Fruit fly (Drosophila melanogaster): ENCODE data around the gene cact.

cact gene

DNA sequence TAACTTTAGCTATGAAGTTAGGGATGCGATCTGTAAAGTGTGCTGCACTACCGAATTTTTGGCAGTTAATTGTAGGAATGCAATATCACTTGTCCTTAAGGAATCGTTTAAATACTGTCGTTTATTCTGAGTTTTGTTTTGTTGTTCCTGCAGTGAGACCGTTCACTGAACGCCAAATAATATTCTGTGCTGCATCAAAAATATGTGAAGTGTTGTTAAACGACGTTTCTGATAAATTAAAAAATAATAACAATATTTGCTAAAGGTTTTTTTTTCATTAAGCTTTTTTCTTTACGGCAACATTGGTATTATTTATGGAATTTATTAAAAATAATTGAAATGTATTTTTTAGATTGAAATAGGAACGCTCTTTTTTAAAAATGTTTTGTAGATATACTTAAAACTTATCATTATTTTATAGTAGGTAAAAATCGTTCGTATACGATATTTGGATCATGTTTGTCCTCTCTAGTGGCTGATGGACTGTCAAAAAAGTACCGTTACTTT lies 23.2 kb downstream of the cact start, which contains the start of gene GMF (continued):
- TF ChIP-seq Meics (GFP tag; optimal IDR thresholded peaks at IDR 0.05): peak; percentile 39
- peak; percentile 6 for TF ChIP-seq CG3281 (GFP tag; optimal IDR thresholded peaks at IDR 0.05)
- TF ChIP-seq crol (GFP tag; IDR thresholded peaks at IDR 0.05): no peak
- TF ChIP-seq slp2 (GFP tag; optimal IDR thresholded peaks at IDR 0.05): no peak
- no peak for TF ChIP-seq inv (GFP tag; IDR thresholded peaks at IDR 0.05; ENCODE audit: partially characterized antibody)
- no peak for TF ChIP-seq CG2199 (GFP tag; IDR thresholded peaks at IDR 0.05)
- peak; percentile 23 for TF ChIP-seq zfh2 (GFP tag; optimal IDR thresholded peaks at IDR 0.05)
- TF ChIP-seq CG5180 (GFP tag; optimal IDR thresholded peaks at IDR 0.05): no peak
- TF ChIP-seq CG13624 (GFP tag; optimal IDR thresholded peaks at IDR 0.05): no peak
- TF ChIP-seq CG9797 (GFP tag; optimal IDR thresholded peaks at IDR 0.05): peak; percentile 60
- TF ChIP-seq CG6654 (GFP tag; optimal IDR thresholded peaks at IDR 0.05): no peak
- no peak for TF ChIP-seq pb (GFP tag; optimal IDR thresholded peaks at IDR 0.05)
- no peak for TF ChIP-seq stc (GFP tag; IDR thresholded peaks at IDR 0.05)
- TF ChIP-seq PHDP (tag; optimal IDR thresholded peaks at IDR 0.05): peak; percentile 6
- no peak for TF ChIP-seq dan (GFP tag; IDR thresholded peaks at IDR 0.05)
- no peak for TF ChIP-seq CG3726 (GFP tag; IDR thresholded peaks at IDR 0.05)
- peak; percentile 67 for TF ChIP-seq CG12659 (GFP tag; optimal IDR thresholded peaks at IDR 0.05)
- TF ChIP-seq unc-4 (GFP tag; IDR thresholded peaks at IDR 0.05; ENCODE audit: partially characterized antibody): peak; percentile 21; the same call in 1 of the 2 replicates
- TF ChIP-seq CG14050 (GFP tag; IDR thresholded peaks at IDR 0.05): no peak
- peak; percentile 11 for TF ChIP-seq cato (GFP tag; optimal IDR thresholded peaks at IDR 0.05; ENCODE audit: borderline replicate concordance)
- peak; percentile 39 for TF ChIP-seq CG30020 (tag; optimal IDR thresholded peaks at IDR 0.05)
- TF ChIP-seq CG16779 (GFP tag; IDR thresholded peaks at IDR 0.05): no peak
- TF ChIP-seq Sox102F (GFP tag; optimal IDR thresholded peaks at IDR 0.05): no peak
- no peak for TF ChIP-seq Sin3A (optimal IDR thresholded peaks at IDR 0.05)
- peak; percentile 54 for TF ChIP-seq CG8388 (GFP tag; optimal IDR thresholded peaks at IDR 0.05)
- TF ChIP-seq Med (GFP tag): peak; percentile 63
- no peak for TF ChIP-seq croc (GFP tag; conservative IDR thresholded peaks at IDR 0.05)
- TF ChIP-seq CG18011 (GFP tag; optimal IDR thresholded peaks at IDR 0.05): no peak
- TF ChIP-seq usp (GFP tag; optimal IDR thresholded peaks at IDR 0.05): no peak
- TF ChIP-seq CG10979 (tag; optimal IDR thresholded peaks at IDR 0.05): peak; percentile 63
- TF ChIP-seq CG12744 (GFP tag; optimal IDR thresholded peaks at IDR 0.05): no peak
- peak; percentile 62 for TF ChIP-seq B-H2 (GFP tag; optimal IDR thresholded peaks at IDR 0.05)
- no peak for TF ChIP-seq CG8089 (GFP tag; optimal IDR thresholded peaks at IDR 0.05)
- TF ChIP-seq Blimp-1 (GFP tag; optimal IDR thresholded peaks at IDR 0.05): no peak
- no peak for TF ChIP-seq CG7839 (tag; optimal IDR thresholded peaks at IDR 0.05)
- peak; percentile 41 for TF ChIP-seq exex (tag; optimal IDR thresholded peaks at IDR 0.05)
- TF ChIP-seq salm (tag; optimal IDR thresholded peaks at IDR 0.05): peak; percentile 6
- TF ChIP-seq CG2120 (GFP tag; optimal IDR thresholded peaks at IDR 0.05): peak; percentile 41
- no peak for TF ChIP-seq CG8478 (optimal IDR thresholded peaks at IDR 0.05)
- TF ChIP-seq row (GFP tag; IDR thresholded peaks at IDR 0.05): peak; percentile 78
- TF ChIP-seq Dip3 (GFP tag; optimal IDR thresholded peaks at IDR 0.05): no peak
- TF ChIP-seq Rfx (GFP tag; IDR thresholded peaks at IDR 0.05): peak; percentile 52

All from whole organism, embryonic.